Worm (Caenorhabditis elegans): ENCODE data around the gene nep-3.

Gene nep-3

DNA sequence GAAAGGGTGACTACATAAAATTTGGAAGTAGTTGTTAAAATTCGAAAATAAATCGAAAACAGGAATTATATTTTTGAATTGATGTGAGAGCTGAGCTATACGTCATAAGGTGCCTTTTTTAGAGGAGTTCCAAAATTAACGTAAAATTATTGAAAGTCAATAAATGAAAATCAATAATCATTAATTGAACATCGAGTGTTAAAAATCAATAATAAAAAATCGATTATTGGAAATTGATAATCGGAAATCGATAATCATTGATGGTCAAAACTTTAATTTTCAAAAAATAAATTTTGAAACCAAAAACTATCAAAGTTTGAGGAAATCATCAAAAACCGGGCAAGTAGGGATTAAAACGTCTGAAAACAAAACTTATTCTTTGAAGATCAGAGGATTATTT is 36.6 kb upstream of the nep-3 start:
- TF ChIP-seq nhr-25 (tag; optimal IDR thresholded peaks at IDR 0.05) (no peak), ztf-11 (tag; optimal IDR thresholded peaks at IDR 0.05) (no peak), unc-55 (GFP tag; optimal IDR thresholded peaks at IDR 0.05) (no peak), lin-39 (tag; optimal IDR thresholded peaks at IDR 0.05) (no peak), C34F6.9 (tag; optimal IDR thresholded peaks at IDR 0.05) (no peak), F13H6.1 (tag; optimal IDR thresholded peaks at IDR 0.05) (no peak), blmp-1 (tag; optimal IDR thresholded peaks at IDR 0.05; ENCODE audit: insufficient read depth) (no peak), mbf-1 (tag; optimal IDR thresholded peaks at IDR 0.05) (no peak), ceh-16 (tag; optimal IDR thresholded peaks at IDR 0.05) (no peak)

DNA sequence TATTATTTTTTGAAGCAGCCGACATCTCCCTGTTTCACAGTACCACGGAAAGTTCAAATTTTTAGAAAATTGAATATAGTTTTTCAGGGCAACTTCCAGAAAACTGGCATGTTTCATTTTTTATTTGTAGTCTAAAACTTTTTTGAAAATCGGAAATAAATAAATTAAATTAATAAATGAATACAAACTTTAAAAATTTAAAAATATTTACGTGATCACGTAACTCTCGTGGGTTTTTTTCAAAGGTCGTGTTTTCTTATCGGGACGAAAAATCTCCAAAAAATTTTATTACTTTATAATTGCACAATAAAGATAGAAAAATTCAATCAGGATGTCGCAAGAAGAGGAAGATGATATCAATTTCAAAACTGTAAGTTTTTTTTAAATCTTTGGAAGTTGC is 34.7 kb upstream of the nep-3 start, which contains the start of gene F53C3.1:
Gene F53C3.1 (plus strand): TSS at position 301 of the 400 bp plus-strand sequence.
- TF ChIP-seq elt-1 (tag; optimal IDR thresholded peaks at IDR 0.05) (no peak), nhr-6 (tag; optimal IDR thresholded peaks at IDR 0.05) (no peak), C34F6.9 (tag; optimal IDR thresholded peaks at IDR 0.05) (no peak), nhr-21 (tag; optimal IDR thresholded peaks at IDR 0.05) (no peak), mbf-1 (tag; optimal IDR thresholded peaks at IDR 0.05) (no peak), nhr-11 (tag; optimal IDR thresholded peaks at IDR 0.05) (no peak), lin-11 (tag; optimal IDR thresholded peaks at IDR 0.05) (no peak), unc-39 (tag; optimal IDR thresholded peaks at IDR 0.05) (no peak), skn-1 (tag; optimal IDR thresholded peaks at IDR 0.05) (no peak), ztf-4 (tag; optimal IDR thresholded peaks at IDR 0.05) (no peak), ztf-11 (tag; optimal IDR thresholded peaks at IDR 0.05) (no peak), mdl-1 (tag; optimal IDR thresholded peaks at IDR 0.05) (no peak), gmeb-1 (tag; optimal IDR thresholded peaks at IDR 0.05) (no peak), ZK546.5 (tag; optimal IDR thresholded peaks at IDR 0.05) (no peak), mab-5 (tag; optimal IDR thresholded peaks at IDR 0.05) (no peak), nhr-23 (tag; optimal IDR thresholded peaks at IDR 0.05) (no peak), fos-1 (tag; optimal IDR thresholded peaks at IDR 0.05) (no peak), blmp-1 (tag; optimal IDR thresholded peaks at IDR 0.05; ENCODE audit: insufficient read depth) (no peak), zag-1 (tag; optimal IDR thresholded peaks at IDR 0.05) (no peak), nhr-12 (tag; optimal IDR thresholded peaks at IDR 0.05) (no peak)

DNA sequence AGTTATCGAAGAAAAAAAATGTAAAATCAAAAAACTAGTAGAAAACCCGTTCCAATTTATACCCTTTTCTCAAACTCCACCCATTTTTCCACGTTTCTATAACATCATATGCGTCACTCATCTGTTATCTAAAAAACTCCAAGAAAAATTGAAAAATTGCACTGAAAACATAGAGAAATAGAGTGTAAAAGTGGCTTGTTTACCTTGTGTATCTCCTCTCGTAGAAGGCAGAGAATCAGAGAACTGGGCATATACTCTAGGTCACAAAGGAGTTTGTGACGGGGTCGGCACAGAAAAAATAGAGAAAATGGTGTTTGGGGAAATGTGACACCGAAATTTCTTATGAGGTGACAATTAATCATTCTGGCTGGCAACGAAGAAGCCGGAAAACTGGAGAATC is 34.3 kb upstream of the nep-3 start:
- peak; percentile 12 for TF ChIP-seq nhr-129 (tag; optimal IDR thresholded peaks at IDR 0.05)
- TF ChIP-seq fos-1 (tag; optimal IDR thresholded peaks at IDR 0.05), result peak; percentile 77
- no peak for TF ChIP-seq elt-3 (tag; optimal IDR thresholded peaks at IDR 0.05)
- TF ChIP-seq sma-9 (GFP tag; optimal IDR thresholded peaks at IDR 0.05), result peak; percentile 68
- no peak for TF ChIP-seq sma-9 (tag; optimal IDR thresholded peaks at IDR 0.05)
- peak; percentile 43 for TF ChIP-seq crh-2 (tag; optimal IDR thresholded peaks at IDR 0.05)
- TF ChIP-seq lsy-2 (tag; optimal IDR thresholded peaks at IDR 0.05), result peak in 1 of 2 experiments; percentile 18
- TF ChIP-seq F13H6.1 (tag; optimal IDR thresholded peaks at IDR 0.05), result peak; percentile 28
- TF ChIP-seq unc-62 (GFP tag; optimal IDR thresholded peaks at IDR 0.05), result no peak
- no peak for TF ChIP-seq mdl-1 (tag; optimal IDR thresholded peaks at IDR 0.05)
- peak; percentile 42 for TF ChIP-seq gmeb-1 (tag; optimal IDR thresholded peaks at IDR 0.05)

DNA sequence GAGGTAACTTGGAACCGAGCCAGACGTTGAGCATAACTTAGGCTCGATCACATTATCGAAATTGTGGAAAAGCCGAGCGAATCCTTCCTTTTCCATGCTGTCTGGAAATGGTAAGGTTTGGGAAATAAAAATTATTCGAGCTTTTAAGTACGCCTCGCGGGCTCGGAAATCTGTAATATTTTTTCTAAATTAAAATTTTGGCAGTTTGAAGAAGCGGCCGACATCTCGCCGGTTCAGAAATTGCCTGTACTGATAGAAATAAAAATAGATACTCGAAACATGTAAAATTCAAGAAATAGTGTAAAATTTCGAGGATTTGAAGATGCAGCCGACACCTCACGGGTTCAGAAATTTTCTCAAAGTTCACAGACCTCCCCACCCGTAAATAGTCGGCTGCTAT is 33.7 kb upstream of the nep-3 start, which contains the start of gene bcmo-2:
Gene bcmo-2 (minus strand): TSS at position 101 of the 400 bp plus-strand sequence.
- peak; percentile 29 for TF ChIP-seq snpc-4 (tag; optimal IDR thresholded peaks at IDR 0.05)
- no peak for TF ChIP-seq mdl-1 (tag; optimal IDR thresholded peaks at IDR 0.05)
- no peak for TF ChIP-seq nhr-11 (tag; optimal IDR thresholded peaks at IDR 0.05)
- TF ChIP-seq F13H6.1 (tag; optimal IDR thresholded peaks at IDR 0.05), result no peak

DNA sequence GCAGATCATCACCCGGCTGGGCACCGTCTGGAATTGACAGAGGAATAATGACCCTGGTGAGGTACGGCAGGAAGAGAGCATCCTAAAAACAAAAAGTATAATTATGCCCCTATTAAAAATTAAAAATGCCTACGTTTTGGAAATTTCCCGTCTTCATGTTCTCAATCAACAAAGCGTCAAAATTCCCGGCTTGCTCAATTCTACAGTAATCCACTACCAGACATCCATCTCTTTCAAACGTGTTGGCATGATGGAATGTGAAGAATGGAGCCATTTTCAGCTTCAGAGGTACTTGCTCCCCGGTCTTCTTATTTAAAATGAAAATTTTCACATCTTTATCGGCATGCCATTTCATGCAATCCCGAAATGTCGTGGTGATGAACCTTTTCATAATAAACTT is 32.3 kb upstream of the nep-3 start:
- TF ChIP-seq nhr-10 (tag; optimal IDR thresholded peaks at IDR 0.05), result no peak
- no peak for TF ChIP-seq zag-1 (tag; optimal IDR thresholded peaks at IDR 0.05)
- TF ChIP-seq R02D3.7 (tag; optimal IDR thresholded peaks at IDR 0.05), result no peak
- TF ChIP-seq nhr-12 (tag; optimal IDR thresholded peaks at IDR 0.05), result no peak
- no peak for TF ChIP-seq snpc-4 (tag; optimal IDR thresholded peaks at IDR 0.05)
- TF ChIP-seq ztf-4 (tag; optimal IDR thresholded peaks at IDR 0.05), result no peak
- no peak for TF ChIP-seq nhr-129 (tag; optimal IDR thresholded peaks at IDR 0.05)
- no peak for TF ChIP-seq egl-27 (tag; optimal IDR thresholded peaks at IDR 0.05)

Measured in whole organism, L2 larva.